Fruit fly (Drosophila melanogaster) whole organism, pupa: Measurements from ENCODE around the gene Gs1.

Source experiments
- CG10348 ChIP-seq: fragments of 200-800 bp; sonication (Bioruptor generic); IDR thresholded peaks from 2 replicates; pipeline ENCODE4 v1.3.6; 2022; ENCODE audit warnings: missing biosample characterization, missing genetic modification characterization
- CG14655 ChIP-seq: fragments of 200-800 bp; sonication (Bioruptor generic); optimal IDR thresholded peaks from 3 replicates; lab custom pipeline; 2017; ENCODE audit warnings: mild to moderate bottlenecking, missing biosample characterization, missing genetic modification reagents, missing genetic modification characterization
- CG15710 ChIP-seq: fragments of 200-800 bp; sonication (Bioruptor generic); optimal IDR thresholded peaks from 2 replicates; lab custom pipeline; 2018; ENCODE audit warnings: missing biosample characterization, mild to moderate bottlenecking, missing genetic modification characterization, moderate library complexity
- CG17806 ChIP-seq: fragments of 200-800 bp; sonication (Bioruptor generic); optimal IDR thresholded peaks from 2 replicates; lab custom pipeline; 2018; ENCODE audit warnings: missing biosample characterization, mild to moderate bottlenecking, missing genetic modification characterization, moderate library complexity
- CG32121 ChIP-seq: fragments of 200-800 bp; sonication (Bioruptor generic); IDR thresholded peaks from 2 replicates; pipeline ENCODE4 v1.3.6; 2022; ENCODE audit warnings: missing biosample characterization, missing genetic modification characterization
- CG9948 ChIP-seq: fragments of 200-800 bp; sonication (Bioruptor generic); optimal IDR thresholded peaks from 2 replicates; lab custom pipeline; 2018; ENCODE audit warnings: missing biosample characterization, mild to moderate bottlenecking, missing genetic modification characterization, moderate library complexity
- D1 ChIP-seq: fragments of 200-800 bp; sonication (Bioruptor generic); optimal IDR thresholded peaks from 2 replicates; lab custom pipeline; 2018; ENCODE audit warnings: missing biosample characterization, mild to moderate bottlenecking, missing genetic modification characterization, moderate library complexity
- EcR ChIP-seq: fragments of 200-800 bp; sonication (Bioruptor generic); optimal IDR thresholded peaks from 3 replicates; lab custom pipeline; 2019; ENCODE audit warnings: missing biosample characterization, missing genetic modification characterization, mild to moderate bottlenecking, moderate library complexity, missing genetic modification reagents
- Pif1A ChIP-seq: fragments of 200-800 bp; sonication (Bioruptor generic); optimal IDR thresholded peaks from 3 replicates; lab custom pipeline; 2016; ENCODE audit warnings: missing biosample characterization, missing genetic modification characterization
- fd96Ca ChIP-seq: fragments of 200-800 bp; sonication (Bioruptor generic); IDR thresholded peaks from 3 replicates; pipeline ENCODE4 v1.3.6; 2022; ENCODE audit warnings: missing biosample characterization, missing genetic modification characterization

dm6 chr2L:123007-123327 is 8.9 kb upstream of the Gs1 start:
- TF ChIP-seq CG32121 (no peak), CG14655 (GFP tag; lab: Kevin White, UChicago) (no peak), EcR (GFP tag; lab: Kevin White, UChicago) (no peak), CG10348 (no peak), D1 (no peak), CG17806 (tag; lab: Kevin White, UChicago) (no peak), CG15710 (tag; lab: Kevin White, UChicago) (no peak), fd96Ca (GFP tag; lab: Robert Waterston, UW) (no peak), CG9948 (tag; lab: Kevin White, UChicago) (no peak), Pif1A (GFP tag; lab: Kevin White, UChicago) (no peak)
